Worm (Caenorhabditis elegans) whole organism, early embryonic: ENCODE data around the gene twk-7.

ENCODE experiments used
- B0310.2 ChIP-seq: sonication (generic microtip); optimal IDR thresholded peaks from 2 replicates; lab custom pipeline; 2016; ENCODE audit warnings: mild to moderate bottlenecking, missing genetic modification characterization, missing compliant biosample characterization
- F13C5.2 ChIP-seq: sonication (generic microtip); optimal IDR thresholded peaks from 2 replicates; lab custom pipeline; 2017; ENCODE audit warnings: mild to moderate bottlenecking, missing genetic modification characterization, inconsistent platforms, missing compliant biosample characterization
- aly-1 ChIP-seq: sonication (generic microtip); optimal IDR thresholded peaks from 2 replicates; lab custom pipeline; 2016; ENCODE audit warnings: missing genetic modification characterization, missing compliant biosample characterization
- ama-1 ChIP-seq: fragments of 150-350 bp; optimal IDR thresholded peaks from 2 replicates; lab custom pipeline; 2014
- ceh-13 ChIP-seq: fragments of 200-800 bp; sonication (Bioruptor generic); optimal IDR thresholded peaks from 2 replicates; lab custom pipeline; 2018; ENCODE audit warnings: mild to moderate bottlenecking, missing genetic modification characterization, missing compliant biosample characterization
- ceh-36 ChIP-seq: sonication (generic microtip); optimal IDR thresholded peaks from 2 replicates; lab custom pipeline; 2016; ENCODE audit warnings: missing genetic modification characterization, inconsistent platforms, missing compliant biosample characterization
- ets-7 ChIP-seq: sonication (generic microtip); optimal IDR thresholded peaks from 2 replicates; lab custom pipeline; 2016; ENCODE audit warnings: missing genotype, missing genetic modification characterization, missing compliant biosample characterization
- flt-1 ChIP-seq: fragments of 200-800 bp; sonication (Bioruptor generic); IDR thresholded peaks from 2 replicates; pipeline ENCODE4 v1.3.6; 2022; ENCODE audit warnings: missing genetic modification characterization, missing compliant biosample characterization
- hmbx-1 ChIP-seq: sonication (generic microtip); optimal IDR thresholded peaks from 2 replicates; lab custom pipeline; 2016; ENCODE audit warnings: mild to moderate bottlenecking, missing genetic modification characterization, missing compliant biosample characterization
- hmg-4 ChIP-seq: fragments of 200-800 bp; sonication (Bioruptor generic); optimal IDR thresholded peaks from 2 replicates; lab custom pipeline; 2018; ENCODE audit warnings: mild to moderate bottlenecking, missing genetic modification characterization, missing compliant biosample characterization
- hnd-1 ChIP-seq: sonication (generic microtip); optimal IDR thresholded peaks from 2 replicates; lab custom pipeline; 2016; ENCODE audit warnings: missing genetic modification characterization, missing compliant biosample characterization
- pes-1 ChIP-seq: fragments of 200-800 bp; sonication (Bioruptor generic); IDR thresholded peaks from 2 replicates; pipeline ENCODE4 v1.3.6; 2022; ENCODE audit warnings: missing genetic modification reagents, missing genetic modification characterization, missing compliant biosample characterization
- scrt-1 ChIP-seq: fragments of 200-800 bp; sonication (Bioruptor generic); IDR thresholded peaks from 2 replicates; pipeline ENCODE4 v1.3.6; 2022; ENCODE audit warnings: missing genetic modification characterization, missing compliant biosample characterization
- sea-1 ChIP-seq: fragments of 200-800 bp; sonication (Bioruptor generic); conservative IDR thresholded peaks from 2 replicates; pipeline ENCODE4 v1.3.6; 2022; ENCODE audit warnings: missing genetic modification characterization, missing compliant biosample characterization
- tbx-11 ChIP-seq: fragments of 200-800 bp; sonication (Bioruptor generic); IDR thresholded peaks from 2 replicates; pipeline ENCODE4 v1.3.6; 2022; ENCODE audit warnings: missing genetic modification characterization, missing compliant biosample characterization
- tbx-37 ChIP-seq: fragments of 200-800 bp; sonication (Bioruptor generic); conservative IDR thresholded peaks from 2 replicates; pipeline ENCODE4 v1.3.6; 2022; ENCODE audit warnings: missing genetic modification reagents, missing genetic modification characterization, missing compliant biosample characterization
- tra-4 ChIP-seq: sonication (generic microtip); optimal IDR thresholded peaks from 2 replicates; lab custom pipeline; 2017; ENCODE audit warnings: missing genetic modification characterization, missing compliant biosample characterization

twk-7 gene

ce11 chrIII:8656055-8656454, 12.5 kb upstream of the twk-7 start:
- TF ChIP-seq hmg-4 (GFP tag; lab: Kevin White, UChicago) (no peak), F13C5.2 (tag; lab: Kevin White, UChicago) (no peak), hnd-1 (tag; lab: Kevin White, UChicago) (no peak), scrt-1 (GFP tag; lab: Robert Waterston, UW) (no peak), aly-1 (tag; lab: Kevin White, UChicago) (no peak), hmbx-1 (tag; lab: Kevin White, UChicago) (no peak), ama-1 (lab: Kevin White, UChicago) (no peak), ceh-13 (no peak), tbx-11 (GFP tag; lab: Robert Waterston, UW) (no peak), sea-1 (GFP tag; lab: Robert Waterston, UW) (no peak), B0310.2 (tag; lab: Kevin White, UChicago) (no peak), pes-1 (GFP tag; lab: Robert Waterston, UW) (no peak), ets-7 (tag; lab: Kevin White, UChicago) (no peak), tbx-37 (no peak), ceh-36 (tag; lab: Kevin White, UChicago) (no peak), flt-1 (GFP tag; lab: Robert Waterston, UW) (no peak)

DNA sequence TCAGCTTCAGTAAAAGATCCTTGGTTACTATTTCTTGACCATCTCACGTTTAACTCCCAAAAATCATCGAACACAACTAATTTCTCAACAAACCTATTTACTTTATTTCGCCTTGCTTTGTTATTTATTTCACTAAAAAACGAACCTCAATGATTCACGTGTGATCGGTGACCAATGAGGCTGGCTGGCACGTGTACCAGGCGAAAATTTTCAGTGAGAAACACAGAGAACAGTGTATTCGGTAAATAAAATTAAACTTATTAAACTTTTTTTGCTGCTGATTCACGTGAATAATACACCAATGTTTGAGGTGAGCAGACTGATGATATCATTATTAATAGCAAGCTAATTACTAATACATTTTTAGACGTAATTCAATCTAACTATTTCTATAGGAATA, 11.9 kb upstream of the twk-7 start:
- TF ChIP-seq ama-1 (lab: Kevin White, UChicago) = no peak
- no peak for TF ChIP-seq pes-1 (GFP tag; lab: Robert Waterston, UW)
- TF ChIP-seq F13C5.2 (tag; lab: Kevin White, UChicago) = no peak
- no peak for TF ChIP-seq B0310.2 (tag; lab: Kevin White, UChicago)
- no peak for TF ChIP-seq ceh-36 (tag; lab: Kevin White, UChicago)
- TF ChIP-seq hmbx-1 (tag; lab: Kevin White, UChicago) = no peak
- TF ChIP-seq hmg-4 (GFP tag; lab: Kevin White, UChicago) = no peak
- no peak for TF ChIP-seq sea-1 (GFP tag; lab: Robert Waterston, UW)
- no peak for TF ChIP-seq hnd-1 (tag; lab: Kevin White, UChicago)
- TF ChIP-seq tra-4 (tag; lab: Kevin White, UChicago) = no peak
- TF ChIP-seq aly-1 (tag; lab: Kevin White, UChicago) = no peak
- TF ChIP-seq scrt-1 (GFP tag; lab: Robert Waterston, UW) = no peak
- no peak for TF ChIP-seq ets-7 (tag; lab: Kevin White, UChicago)
- TF ChIP-seq ceh-13 = no peak
- TF ChIP-seq flt-1 (GFP tag; lab: Robert Waterston, UW) = no peak
- no peak for TF ChIP-seq tbx-37
- TF ChIP-seq tbx-11 (GFP tag; lab: Robert Waterston, UW) = no peak

ce11 chrIII:8654400-8654980, 11.0 kb upstream of the twk-7 start:
- no peak for TF ChIP-seq flt-1 (GFP tag; lab: Robert Waterston, UW)
- TF ChIP-seq B0310.2 (tag; lab: Kevin White, UChicago) = no peak
- no peak for TF ChIP-seq tbx-11 (GFP tag; lab: Robert Waterston, UW)
- TF ChIP-seq hmbx-1 (tag; lab: Kevin White, UChicago) = no peak
- TF ChIP-seq tbx-37 = no peak
- no peak for TF ChIP-seq ceh-36 (tag; lab: Kevin White, UChicago)
- no peak for TF ChIP-seq hnd-1 (tag; lab: Kevin White, UChicago)
- TF ChIP-seq scrt-1 (GFP tag; lab: Robert Waterston, UW) = no peak
- no peak for TF ChIP-seq tra-4 (tag; lab: Kevin White, UChicago)
- TF ChIP-seq sea-1 (GFP tag; lab: Robert Waterston, UW) = no peak
- no peak for TF ChIP-seq aly-1 (tag; lab: Kevin White, UChicago)
- TF ChIP-seq ama-1 (lab: Kevin White, UChicago) = no peak
- TF ChIP-seq pes-1 (GFP tag; lab: Robert Waterston, UW) = no peak
- no peak for TF ChIP-seq ceh-13

DNA sequence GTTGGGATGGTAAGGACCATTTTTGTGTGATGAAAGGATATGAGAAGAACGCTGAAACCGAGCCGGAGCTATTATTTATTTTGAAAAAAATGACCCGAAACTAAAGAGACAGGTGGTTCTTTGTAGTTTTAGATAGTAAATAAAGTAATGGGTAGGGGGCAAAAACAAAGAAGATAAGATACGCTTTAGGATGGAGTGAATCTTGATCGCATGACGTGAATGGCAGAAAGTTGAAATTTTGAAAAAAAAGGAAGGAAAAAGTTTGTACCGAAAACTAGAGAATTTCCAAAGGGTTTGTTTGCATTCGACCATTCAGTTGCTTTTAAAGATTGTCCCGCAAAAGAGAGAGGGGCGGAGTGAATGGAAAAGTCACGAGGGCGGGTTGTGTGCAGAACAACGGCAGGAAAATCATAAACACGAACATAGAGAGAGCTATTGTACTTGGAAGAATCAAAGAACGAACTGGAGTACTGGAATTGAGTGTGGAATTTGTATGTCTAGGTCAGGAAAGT, 10.4 kb upstream of the twk-7 start, which contains the start of gene F22B7.9:
Gene F22B7.9, minus strand, starts transcription at position 51 of the 512 bp plus-strand sequence.
- TF ChIP-seq aly-1 (tag; lab: Kevin White, UChicago) (no peak), tbx-11 (GFP tag; lab: Robert Waterston, UW) (no peak), F13C5.2 (tag; lab: Kevin White, UChicago) (no peak), B0310.2 (tag; lab: Kevin White, UChicago) (no peak), hmbx-1 (tag; lab: Kevin White, UChicago) (no peak), sea-1 (GFP tag; lab: Robert Waterston, UW) (no peak)

DNA sequence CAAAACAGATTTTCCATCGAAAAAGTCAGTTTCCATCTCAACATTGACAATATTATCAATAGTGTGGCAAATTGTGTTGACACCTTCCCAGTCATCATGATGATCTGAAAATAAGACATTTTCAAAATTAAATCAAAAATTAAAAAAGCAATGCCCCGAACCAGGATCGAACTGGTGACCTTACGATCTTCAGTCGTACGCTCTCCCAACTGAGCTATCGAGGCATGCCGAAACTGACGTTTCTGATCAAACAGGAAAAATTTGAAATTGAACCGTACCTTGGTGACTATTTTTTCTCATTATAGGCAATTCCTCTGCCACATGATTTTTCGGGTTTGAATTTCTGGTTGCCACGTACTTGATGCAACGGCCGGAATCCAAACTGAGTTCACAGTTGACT, 9.9 kb upstream of the twk-7 start:
- TF ChIP-seq hnd-1 (tag; lab: Kevin White, UChicago) (no peak), flt-1 (GFP tag; lab: Robert Waterston, UW) (no peak), pes-1 (GFP tag; lab: Robert Waterston, UW) (no peak), scrt-1 (GFP tag; lab: Robert Waterston, UW) (no peak), tra-4 (tag; lab: Kevin White, UChicago) (no peak), B0310.2 (tag; lab: Kevin White, UChicago) (no peak), ets-7 (tag; lab: Kevin White, UChicago) (no peak), ceh-36 (tag; lab: Kevin White, UChicago) (no peak), F13C5.2 (tag; lab: Kevin White, UChicago) (no peak), tbx-37 (no peak), ama-1 (lab: Kevin White, UChicago) (no peak), hmbx-1 (tag; lab: Kevin White, UChicago) (no peak), ceh-13 (no peak), aly-1 (tag; lab: Kevin White, UChicago) (no peak), tbx-11 (GFP tag; lab: Robert Waterston, UW) (no peak), hmg-4 (GFP tag; lab: Kevin White, UChicago) (no peak), sea-1 (GFP tag; lab: Robert Waterston, UW) (no peak)

DNA sequence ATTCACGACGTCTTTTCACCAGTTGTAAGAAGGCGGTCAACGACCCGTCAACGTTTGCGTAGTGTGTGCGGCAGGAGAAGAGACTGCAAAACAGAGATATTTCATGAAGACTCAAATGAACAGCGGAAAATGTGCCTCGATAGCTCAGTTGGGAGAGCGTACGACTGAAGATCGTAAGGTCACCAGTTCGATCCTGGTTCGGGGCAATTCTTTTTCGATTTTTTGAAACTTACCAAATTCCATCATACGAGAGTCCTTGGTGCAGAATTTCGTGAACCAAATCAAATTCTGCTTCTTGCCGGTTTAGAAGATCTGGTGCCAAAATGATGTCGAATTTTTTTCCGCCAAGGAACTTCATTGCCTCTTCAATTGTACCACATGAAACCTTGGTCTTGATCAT, 9.4 kb upstream of the twk-7 start:
- TF ChIP-seq sea-1 (GFP tag; lab: Robert Waterston, UW) (0 out of 2 replicates have a peak, but pooled peaks have one; percentile 56), tbx-11 (GFP tag; lab: Robert Waterston, UW) (peak; percentile 70; the same call in 1 of the 2 replicates), hmg-4 (GFP tag; lab: Kevin White, UChicago) (peak; percentile 68), tra-4 (tag; lab: Kevin White, UChicago) (no peak), scrt-1 (GFP tag; lab: Robert Waterston, UW) (peak; percentile 63; the same call in 1 of the 2 replicates), F13C5.2 (tag; lab: Kevin White, UChicago) (peak; percentile 43), tbx-37 (no peak), flt-1 (GFP tag; lab: Robert Waterston, UW) (peak; percentile 72), hmbx-1 (tag; lab: Kevin White, UChicago) (peak; percentile 24), ceh-36 (tag; lab: Kevin White, UChicago) (peak; percentile 19), ama-1 (lab: Kevin White, UChicago) (no peak), B0310.2 (tag; lab: Kevin White, UChicago) (peak; percentile 21), pes-1 (GFP tag; lab: Robert Waterston, UW) (peak; percentile 80), ets-7 (tag; lab: Kevin White, UChicago) (no peak), ceh-13 (peak; percentile 47), hnd-1 (tag; lab: Kevin White, UChicago) (peak; percentile 35), aly-1 (tag; lab: Kevin White, UChicago) (no peak)
